Worm (Caenorhabditis elegans) whole organism, L1 larva: ENCODE data around the gene mdt-10.

Experiments
- ces-1 ChIP-seq: fragments of 150-350 bp; optimal IDR thresholded peaks from 2 replicates; lab custom pipeline; 2014; ENCODE audit warnings: missing biosample characterization, missing genetic modification reagents, missing genetic modification characterization
- lin-39 ChIP-seq: fragments of 150-350 bp; optimal IDR thresholded peaks from 2 replicates; lab custom pipeline; 2014; ENCODE audit warnings: missing biosample characterization, missing genetic modification reagents, missing genetic modification characterization
- pqm-1 ChIP-seq: sonication (generic microtip); optimal IDR thresholded peaks from 3 replicates; lab custom pipeline; 2017; ENCODE audit warnings: missing biosample characterization, missing genetic modification characterization
- zip-4 ChIP-seq: fragments of 200-800 bp; sonication (Bioruptor generic); optimal IDR thresholded peaks from 2 replicates; lab custom pipeline; 2018; ENCODE audit warnings: mild to moderate bottlenecking, missing genetic modification characterization, moderate library complexity, missing compliant biosample characterization

DNA sequence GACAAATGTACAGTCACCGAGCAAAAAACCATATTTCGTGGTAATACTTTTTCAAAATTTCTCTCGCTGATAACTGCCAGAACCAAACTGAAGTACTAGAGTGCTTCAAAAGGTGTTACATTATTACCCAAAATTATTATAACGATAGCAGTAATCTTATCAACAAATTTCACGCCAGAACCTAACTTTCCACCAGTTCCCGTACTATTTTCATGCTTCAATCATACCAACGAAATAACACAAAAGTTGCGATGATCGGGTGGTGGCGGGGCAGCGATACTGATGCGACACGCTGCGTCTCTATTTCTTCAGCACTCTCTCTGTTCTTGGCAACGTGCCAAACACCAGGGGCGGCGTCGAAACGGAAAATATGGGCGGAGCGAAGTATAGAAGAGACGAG, 45.9 kb downstream of the mdt-10 start:
- TF ChIP-seq pqm-1 = peak; percentile 38
- TF ChIP-seq lin-39 (tag; lab: Kevin White, UChicago) = no peak
- TF ChIP-seq zip-4 (GFP tag; lab: Kevin White, UChicago) = no peak
- TF ChIP-seq ces-1 (GFP tag; lab: Kevin White, UChicago) = no peak
